Worm (Caenorhabditis elegans): ENCODE measurements around the gene lgc-55.

ce11 chrV:19978220-19978619, 44.6 kb upstream of the lgc-55 start, which contains the start of gene srh-183:
- TF ChIP-seq mdl-1 (tag; optimal IDR thresholded peaks at IDR 0.05) = no peak
- no peak for TF ChIP-seq lin-14 (GFP tag; optimal IDR thresholded peaks at IDR 0.05)
- TF ChIP-seq mab-9 (GFP tag; IDR thresholded peaks at IDR 0.05) = no peak
- TF ChIP-seq nhr-11 (tag; optimal IDR thresholded peaks at IDR 0.05) = no peak
- no peak for TF ChIP-seq fkh-10 (GFP tag; optimal IDR thresholded peaks at IDR 0.05)
- TF ChIP-seq unc-62 (GFP tag; optimal IDR thresholded peaks at IDR 0.05) = no peak
- TF ChIP-seq dpl-1 (GFP tag; optimal IDR thresholded peaks at IDR 0.05) = no peak
- no peak for TF ChIP-seq nhr-76 (tag; optimal IDR thresholded peaks at IDR 0.05)
- no peak for TF ChIP-seq F16B12.6 (tag; optimal IDR thresholded peaks at IDR 0.05)
- no peak for TF ChIP-seq sup-37 (GFP tag; optimal IDR thresholded peaks at IDR 0.05)
